Fruit fly (Drosophila melanogaster): ENCODE data around the gene nenya.

Gene nenya

DNA sequence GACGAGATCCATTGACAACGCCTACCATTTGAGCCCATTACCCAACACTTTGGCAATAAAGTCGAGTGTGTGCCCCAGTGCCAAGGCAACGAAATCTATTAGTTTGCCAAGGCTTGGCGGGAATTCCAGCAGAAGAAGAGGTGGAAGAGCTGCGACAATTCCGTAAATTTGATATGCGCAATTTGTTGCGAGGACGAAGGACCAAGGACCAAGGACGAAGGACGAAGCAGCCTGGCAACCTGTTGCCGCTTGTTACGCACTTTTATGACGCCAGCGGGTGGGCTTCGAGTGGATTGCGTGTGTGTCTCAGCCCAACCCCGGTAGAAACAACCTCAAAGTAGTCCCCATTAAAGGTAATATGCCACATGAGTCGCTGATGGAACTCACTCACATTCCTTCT lies 39.9 kb downstream of the nenya start:
- TF ChIP-seq Clk (GFP tag; optimal IDR thresholded peaks at IDR 0.05), result no peak
- no peak for TF ChIP-seq Crg-1 (GFP tag; optimal IDR thresholded peaks at IDR 0.05)
- TF ChIP-seq Hr96 (GFP tag; optimal IDR thresholded peaks at IDR 0.05), result no peak
- TF ChIP-seq bab1 (GFP tag; optimal IDR thresholded peaks at IDR 0.05), result no peak
- TF ChIP-seq Mnt (GFP tag; optimal IDR thresholded peaks at IDR 0.05), result no peak
- no peak for TF ChIP-seq pad (GFP tag; optimal IDR thresholded peaks at IDR 0.05)
- TF ChIP-seq tj (GFP tag; optimal IDR thresholded peaks at IDR 0.05), result no peak
- no peak for TF ChIP-seq CG12768 (GFP tag; optimal IDR thresholded peaks at IDR 0.05)
- TF ChIP-seq CG33017 (tag; optimal IDR thresholded peaks at IDR 0.05), result no peak
- no peak for TF ChIP-seq toe (GFP tag; optimal IDR thresholded peaks at IDR 0.05)
- no peak for TF ChIP-seq CG7101 (tag; optimal IDR thresholded peaks at IDR 0.05)
- TF ChIP-seq CG14711 (tag; optimal IDR thresholded peaks at IDR 0.05), result no peak
- no peak for TF ChIP-seq CG7045 (GFP tag; optimal IDR thresholded peaks at IDR 0.05)
- TF ChIP-seq CG11617 (GFP tag; optimal IDR thresholded peaks at IDR 0.05), result no peak
- TF ChIP-seq kay (GFP tag; ENCODE audit: borderline replicate concordance), result no peak
- TF ChIP-seq cic (GFP tag; optimal IDR thresholded peaks at IDR 0.05), result no peak

Data from whole organism, adult.